Comparison of ENCODE assay signal across 1 worm cellular context in the genomic region with DNA sequence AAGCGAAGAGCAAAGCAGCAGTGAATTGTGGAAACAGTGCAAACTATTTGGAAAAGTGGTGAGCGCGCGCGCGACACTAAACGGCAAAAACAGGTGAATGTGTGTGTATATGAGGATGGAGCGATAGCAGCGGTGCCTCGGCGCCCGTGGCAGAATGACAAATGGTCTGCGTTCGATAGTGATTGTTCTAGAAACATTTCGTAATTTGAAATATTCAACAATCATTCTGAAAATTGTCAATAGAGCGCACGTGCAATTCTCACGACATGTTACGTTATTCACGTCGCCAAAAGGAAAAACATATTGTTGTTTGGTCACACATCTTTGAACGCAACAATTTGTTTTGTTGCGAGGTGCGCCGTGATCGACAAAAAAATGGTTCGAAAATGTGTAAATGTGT.
TF ChIP-seq lines count a peak whose summit lies in the region.

No protein-coding gene starts in this region.

TF ChIP-seq in whole organism, L4 larva, 104 proteins besides CTCF, POLR2A, EP300 and RAD21 (continued from another document):
- TF ChIP-seq nhr-28 (tag; optimal IDR thresholded peaks at IDR 0.05; lab: Kevin White, UChicago) (peak; percentile 14), ceh-32 (tag; optimal IDR thresholded peaks at IDR 0.05; lab: Kevin White, UChicago; ENCODE audit: poor library complexity) (no peak), R02D3.7 (tag; optimal IDR thresholded peaks at IDR 0.05; lab: Kevin White, UChicago) (no peak), ZK337.2 (GFP tag; IDR thresholded peaks at IDR 0.05; lab: Robert Waterston, UW) (no peak), lin-1 (GFP tag; IDR thresholded peaks at IDR 0.05; lab: Robert Waterston, UW) (no peak), mdl-1 (tag; optimal IDR thresholded peaks at IDR 0.05; lab: Kevin White, UChicago) (peak in 1 of 2 experiments; percentile 4), lim-7 (GFP tag; IDR thresholded peaks at IDR 0.05; lab: Robert Waterston, UW) (no peak), daf-16 (GFP tag; optimal IDR thresholded peaks at IDR 0.05; lab: Kevin White, UChicago) (no peak), daf-16 (tag; optimal IDR thresholded peaks at IDR 0.05; lab: Kevin White, UChicago) (peak; percentile 97), snpc-1.2 (GFP tag; IDR thresholded peaks at IDR 0.05; lab: Robert Waterston, UW) (no peak), hlh-30 (tag; optimal IDR thresholded peaks at IDR 0.05; lab: Kevin White, UChicago; ENCODE audit: insufficient read depth) (peak; percentile 77), lin-29 (GFP tag; IDR thresholded peaks at IDR 0.05; lab: Robert Waterston, UW) (no peak), aly-2 (tag; optimal IDR thresholded peaks at IDR 0.05; lab: Kevin White, UChicago) (no peak), lsy-2 (tag; optimal IDR thresholded peaks at IDR 0.05; lab: Kevin White, UChicago) (peak in 1 of 2 experiments; percentile 17), hlh-11 (tag; optimal IDR thresholded peaks at IDR 0.05; lab: Kevin White, UChicago) (peak; percentile 68), unc-39 (tag; optimal IDR thresholded peaks at IDR 0.05; lab: Kevin White, UChicago) (no peak), mdt-29 (GFP tag; IDR thresholded peaks at IDR 0.05; lab: Robert Waterston, UW) (peak; percentile 35; the same call in 1 of the 2 replicates), T26A8.4 (GFP tag; IDR thresholded peaks at IDR 0.05; lab: Robert Waterston, UW) (0 out of 2 replicates have a peak, but pooled peaks have one; percentile 9), madf-5 (GFP tag; IDR thresholded peaks at IDR 0.05; lab: Robert Waterston, UW) (no peak), pha-4 (GFP tag; IDR thresholded peaks at IDR 0.05; lab: Robert Waterston, UW) (no peak), pha-4 (tag; optimal IDR thresholded peaks at IDR 0.05; lab: Kevin White, UChicago) (peak; percentile 44), Y75B8A.6 (GFP tag; IDR thresholded peaks at IDR 0.05; lab: Robert Waterston, UW) (0 out of 2 replicates have a peak, but pooled peaks have one; percentile 30), nhr-25 (tag; optimal IDR thresholded peaks at IDR 0.05; lab: Kevin White, UChicago; ENCODE audit: borderline replicate concordance, insufficient read depth) (no peak), ztf-11 (tag; optimal IDR thresholded peaks at IDR 0.05; lab: Kevin White, UChicago) (no peak), fkh-10 (GFP tag; optimal IDR thresholded peaks at IDR 0.05; lab: Kevin White, UChicago) (no peak), fos-1 (tag; optimal IDR thresholded peaks at IDR 0.05; lab: Kevin White, UChicago) (no peak), nhr-10 (tag; optimal IDR thresholded peaks at IDR 0.05; lab: Kevin White, UChicago) (no peak), ceh-44 (GFP tag; IDR thresholded peaks at IDR 0.05; lab: Robert Waterston, UW) (no peak), zip-2 (tag; optimal IDR thresholded peaks at IDR 0.05; lab: Kevin White, UChicago) (no peak)
